Fruit fly (Drosophila melanogaster) whole organism, embryonic: ENCODE results near the gene CRAT.

ENCODE experiments used
- Aef1 ChIP-seq: fragments of 200-800 bp; sonication (Bioruptor generic); IDR thresholded peaks from 3 replicates; pipeline ENCODE4 v1.3.6; 2022; ENCODE audit warnings: missing biosample characterization, missing genetic modification characterization
- B-H1 ChIP-seq: fragments of 200-800 bp; sonication (Bioruptor generic); IDR thresholded peaks from 3 replicates; pipeline ENCODE4 v1.3.6; 2022; ENCODE audit warnings: missing biosample characterization, missing genetic modification characterization
- Blimp-1 ChIP-seq: fragments of 200-800 bp; sonication (Bioruptor generic); optimal IDR thresholded peaks from 3 replicates; lab custom pipeline; 2018; ENCODE audit warnings: missing biosample characterization, missing genetic modification characterization, mild to moderate bottlenecking, moderate library complexity, missing genetic modification reagents
- CG10654 ChIP-seq: fragments of 200-800 bp; sonication (Bioruptor generic); optimal IDR thresholded peaks from 2 replicates; lab custom pipeline; 2016; ENCODE audit warnings: missing biosample characterization, missing genetic modification characterization
- CG12071 ChIP-seq: fragments of 200-800 bp; sonication (Bioruptor generic); optimal IDR thresholded peaks from 3 replicates; lab custom pipeline; 2018; ENCODE audit warnings: missing biosample characterization, mild to moderate bottlenecking, missing genetic modification characterization
- CG12299 ChIP-seq: fragments of 200-800 bp; sonication (Bioruptor generic); optimal IDR thresholded peaks from 2 replicates; lab custom pipeline; 2018; ENCODE audit warnings: missing biosample characterization, mild to moderate bottlenecking, missing genetic modification characterization
- CG13424 ChIP-seq: fragments of 200-800 bp; sonication (Bioruptor generic); optimal IDR thresholded peaks from 2 replicates; lab custom pipeline; 2019; ENCODE audit warnings: missing biosample characterization, mild to moderate bottlenecking, missing genetic modification characterization, moderate library complexity
- CG16813 ChIP-seq: fragments of 200-800 bp; sonication (Bioruptor generic); IDR thresholded peaks from 3 replicates; pipeline ENCODE4 v1.3.6; 2022; ENCODE audit warnings: missing biosample characterization, missing genetic modification characterization; ENCODE audit not compliant: partially characterized antibody
- CG17612 ChIP-seq: fragments of 200-800 bp; sonication (Bioruptor generic); IDR thresholded peaks from 2 replicates; pipeline ENCODE4 v1.3.6; 2022; ENCODE audit warnings: missing biosample characterization, missing genetic modification characterization
- CG2129 ChIP-seq: fragments of 200-800 bp; sonication (Bioruptor generic); IDR thresholded peaks from 2 replicates; pipeline ENCODE4 v1.3.6; 2022; ENCODE audit warnings: missing biosample characterization, missing genetic modification characterization; ENCODE audit not compliant: partially characterized antibody
- CG2712 ChIP-seq: fragments of 200-800 bp; optimal IDR thresholded peaks from 3 replicates; lab custom pipeline; 2019; ENCODE audit warnings: missing biosample characterization, mild to moderate bottlenecking, missing genetic modification characterization, moderate library complexity
- CG2889 ChIP-seq: fragments of 200-800 bp; sonication (Bioruptor generic); IDR thresholded peaks from 3 replicates; pipeline ENCODE4 v1.3.6; 2022; ENCODE audit warnings: missing biosample characterization, missing genetic modification characterization
- CG30403 ChIP-seq: fragments of 200-800 bp; sonication (Bioruptor generic); optimal IDR thresholded peaks from 3 replicates; lab custom pipeline; 2016; ENCODE audit warnings: missing biosample characterization, missing genetic modification characterization
- CG31224 ChIP-seq: fragments of 200-800 bp; sonication (Bioruptor generic); IDR thresholded peaks from 2 replicates; pipeline ENCODE4 v1.3.6; 2022; ENCODE audit warnings: missing biosample characterization, missing genetic modification characterization
- CG4424 ChIP-seq: fragments of 200-800 bp; sonication (Bioruptor generic); optimal IDR thresholded peaks from 3 replicates; lab custom pipeline; 2016; ENCODE audit warnings: missing biosample characterization, missing genetic modification characterization
- CG4617 ChIP-seq: fragments of 200-800 bp; sonication (Bioruptor generic); optimal IDR thresholded peaks from 3 replicates; lab custom pipeline; 2016; ENCODE audit warnings: missing biosample characterization, missing genetic modification characterization, borderline replicate concordance
- CG4820 ChIP-seq: fragments of 200-800 bp; sonication (Bioruptor generic); optimal IDR thresholded peaks from 3 replicates; lab custom pipeline; 2016; ENCODE audit warnings: missing biosample characterization, missing genetic modification characterization
- CG4854 ChIP-seq: fragments of 200-800 bp; sonication (Bioruptor generic); optimal IDR thresholded peaks from 2 replicates; lab custom pipeline; 2016; ENCODE audit warnings: missing biosample characterization, missing genetic modification characterization, inconsistent platforms
- CG9727 ChIP-seq: fragments of 200-800 bp; sonication (Bioruptor generic); optimal IDR thresholded peaks from 3 replicates; lab custom pipeline; 2017; ENCODE audit warnings: missing biosample characterization, mild to moderate bottlenecking, missing genetic modification characterization
- D ChIP-seq, 2 experiments: fragments of 200-800 bp in 1 of 2; fragments of >200 bp in 1 of 2; sonication (Bioruptor generic) in 1 of 2; optimal IDR thresholded peaks; 2 replicates in 1 of 2; 3 replicates in 1 of 2; lab custom pipeline; 2017; ENCODE audit warnings: mild to moderate bottlenecking in 1 of 2, missing biosample characterization in 1 of 2, missing genetic modification characterization in 1 of 2, missing genetic modification reagents in 1 of 2
- D19A ChIP-seq: fragments of 200-800 bp; optimal IDR thresholded peaks from 3 replicates; lab custom pipeline; 2019; ENCODE audit warnings: missing biosample characterization, mild to moderate bottlenecking, missing genetic modification characterization, moderate library complexity
- Doc3 ChIP-seq: fragments of 200-800 bp; sonication (Bioruptor generic); IDR thresholded peaks from 3 replicates; pipeline ENCODE4 v1.3.6; 2022; ENCODE audit warnings: missing biosample characterization, missing genetic modification characterization; ENCODE audit not compliant: partially characterized antibody
- Dp ChIP-seq: fragments of 200-800 bp; sonication (Bioruptor generic); optimal IDR thresholded peaks from 2 replicates; lab custom pipeline; 2018; ENCODE audit warnings: missing biosample characterization, mild to moderate bottlenecking, missing genetic modification characterization, moderate library complexity
- E2f2 ChIP-seq: fragments of 200-800 bp; sonication (Bioruptor generic); IDR thresholded peaks from 2 replicates; pipeline ENCODE4 v1.3.6; 2022; ENCODE audit warnings: missing biosample characterization, missing genetic modification characterization
- Ets65A ChIP-seq: fragments of 200-800 bp; sonication (Bioruptor generic); peaks from one replicate; lab custom pipeline; 2016; ENCODE audit warnings: missing biosample characterization, missing genetic modification characterization
- Hand ChIP-seq: fragments of 200-800 bp; sonication (Bioruptor generic); optimal IDR thresholded peaks from 2 replicates; lab custom pipeline; 2017; ENCODE audit warnings: mild to moderate bottlenecking, missing biosample characterization, missing genetic modification reagents, missing genetic modification characterization
- Meics ChIP-seq: fragments of 200-800 bp; sonication (Bioruptor generic); optimal IDR thresholded peaks from 2 replicates; lab custom pipeline; 2017; ENCODE audit warnings: missing biosample characterization, mild to moderate bottlenecking, missing genetic modification characterization
- Pdp1 ChIP-seq, 2 experiments: fragments of 200-800 bp; sonication (Bioruptor generic); optimal IDR thresholded peaks; 3 replicates each; lab custom pipeline; 2016; ENCODE audit warnings: missing biosample characterization in 2 of 2, missing genetic modification characterization in 2 of 2, mild to moderate bottlenecking in 1 of 2, moderate library complexity in 1 of 2
- Ptx1 ChIP-seq: fragments of 200-800 bp; sonication (Bioruptor generic); IDR thresholded peaks from 2 replicates; pipeline ENCODE4 v1.3.6; 2022; ENCODE audit warnings: missing biosample characterization, missing genetic modification characterization
- Side ChIP-seq: fragments of 200-800 bp; sonication (Bioruptor generic); optimal IDR thresholded peaks from 2 replicates; lab custom pipeline; 2016; ENCODE audit warnings: missing biosample characterization, missing genetic modification characterization
- Ssrp ChIP-seq: fragments of 200-800 bp; sonication (Bioruptor generic); optimal IDR thresholded peaks from 2 replicates; lab custom pipeline; 2018; ENCODE audit warnings: missing biosample characterization, mild to moderate bottlenecking, missing genetic modification characterization, moderate library complexity
- Taf1 ChIP-seq: fragments of 200-800 bp; sonication (Bioruptor generic); IDR thresholded peaks from 2 replicates; pipeline ENCODE4 v1.3.6; 2022; ENCODE audit warnings: missing biosample characterization, missing genetic modification characterization
- cg ChIP-seq: fragments of 200-800 bp; sonication (Bioruptor generic); optimal IDR thresholded peaks from 3 replicates; lab custom pipeline; 2019; ENCODE audit warnings: missing biosample characterization, mild to moderate bottlenecking, missing genetic modification characterization, moderate library complexity
- crol ChIP-seq: fragments of 200-800 bp; sonication (Bioruptor generic); IDR thresholded peaks from 2 replicates; pipeline ENCODE4 v1.3.6; 2022; ENCODE audit warnings: missing biosample characterization, missing genetic modification characterization
- dati ChIP-seq: fragments of 200-800 bp; sonication (Bioruptor generic); IDR thresholded peaks from 2 replicates; pipeline ENCODE4 v1.3.6; 2022; ENCODE audit warnings: missing biosample characterization, missing genetic modification characterization
- fd96Cb ChIP-seq: fragments of 200-800 bp; sonication (Bioruptor generic); optimal IDR thresholded peaks from 2 replicates; lab custom pipeline; 2018; ENCODE audit warnings: missing biosample characterization, mild to moderate bottlenecking, missing genetic modification characterization, moderate library complexity
- gt ChIP-seq: fragments of 200-800 bp; sonication (Bioruptor generic); IDR thresholded peaks from 2 replicates; pipeline ENCODE4 v1.3.6; 2022; ENCODE audit warnings: missing biosample characterization, missing genetic modification characterization
- jumu ChIP-seq: fragments of 200-800 bp; sonication (Bioruptor generic); optimal IDR thresholded peaks from 3 replicates; lab custom pipeline; 2016; ENCODE audit warnings: missing biosample characterization, missing genetic modification characterization
- knrl ChIP-seq: fragments of 200-800 bp; sonication (Bioruptor generic); IDR thresholded peaks from 3 replicates; pipeline ENCODE4 v1.3.6; 2022; ENCODE audit warnings: missing biosample characterization, missing genetic modification characterization; ENCODE audit not compliant: partially characterized antibody
- peb ChIP-seq: fragments of 200-800 bp; sonication (Bioruptor generic); IDR thresholded peaks from 2 replicates; pipeline ENCODE4 v1.3.6; 2022; ENCODE audit warnings: missing biosample characterization, missing genetic modification characterization
- pho ChIP-seq: fragments of 200-800 bp; sonication (Bioruptor generic); optimal IDR thresholded peaks from 2 replicates; lab custom pipeline; 2016; ENCODE audit warnings: missing biosample characterization, missing genetic modification characterization
- phol ChIP-seq: fragments of 200-800 bp; sonication (Bioruptor generic); optimal IDR thresholded peaks from 3 replicates; lab custom pipeline; 2018; ENCODE audit warnings: missing biosample characterization, mild to moderate bottlenecking, missing genetic modification characterization, moderate library complexity
- sima ChIP-seq: fragments of 200-800 bp; sonication (Bioruptor generic); optimal IDR thresholded peaks from 2 replicates; lab custom pipeline; 2016; ENCODE audit warnings: missing biosample characterization, missing genetic modification characterization
- sr ChIP-seq: fragments of 200-800 bp; sonication (Bioruptor generic); IDR thresholded peaks from 3 replicates; pipeline ENCODE4 v1.3.6; 2022; ENCODE audit warnings: missing biosample characterization, missing genetic modification characterization
- sug ChIP-seq: fragments of 200-800 bp; optimal IDR thresholded peaks from 2 replicates; lab custom pipeline; 2019; ENCODE audit warnings: missing biosample characterization, mild to moderate bottlenecking, missing genetic modification characterization, moderate library complexity
- toy ChIP-seq: fragments of 200-800 bp; sonication (Bioruptor generic); IDR thresholded peaks from 2 replicates; pipeline ENCODE4 v1.3.6; 2022; ENCODE audit warnings: missing biosample characterization, missing genetic modification characterization
- unpg ChIP-seq: fragments of 200-800 bp; sonication (Bioruptor generic); optimal IDR thresholded peaks from 3 replicates; lab custom pipeline; 2018; ENCODE audit warnings: missing biosample characterization, mild to moderate bottlenecking, missing genetic modification characterization, moderate library complexity
- vfl ChIP-seq: fragments of 200-800 bp; sonication (Bioruptor generic); optimal IDR thresholded peaks from 2 replicates; lab custom pipeline; 2016; ENCODE audit warnings: missing biosample characterization, missing genetic modification characterization

CRAT gene

dm6 chr3R:6352436-6352835, 23.4 kb downstream of the CRAT start:
- TF ChIP-seq crol (GFP tag; lab: Robert Waterston, UW), result peak; percentile 55; the same call in 1 of the 2 replicates
- TF ChIP-seq CG12071 (GFP tag; lab: Kevin White, UChicago), result no peak
- no peak for TF ChIP-seq jumu (GFP tag; lab: Kevin White, UChicago)
- TF ChIP-seq Ets65A (GFP tag; lab: Kevin White, UChicago), result peak; percentile 46
- TF ChIP-seq E2f2 (GFP tag; lab: Robert Waterston, UW), result no peak
- no peak for TF ChIP-seq dati (GFP tag; lab: Robert Waterston, UW)
- TF ChIP-seq sr (GFP tag; lab: Robert Waterston, UW), result peak; percentile 71; the same call in 2 of the 3 replicates
- no peak for TF ChIP-seq CG10654 (GFP tag; lab: Kevin White, UChicago)
- TF ChIP-seq CG4617 (GFP tag; lab: Kevin White, UChicago), result no peak
- TF ChIP-seq CG16813 (GFP tag; lab: Robert Waterston, UW), result no peak
- TF ChIP-seq CG17612, result no peak
- no peak for TF ChIP-seq pho
- TF ChIP-seq Hand (GFP tag; lab: Kevin White, UChicago), result no peak
- TF ChIP-seq CG31224, result peak; percentile 51; the same call in 1 of the 2 replicates
- TF ChIP-seq B-H1 (GFP tag; lab: Robert Waterston, UW), result no peak
- TF ChIP-seq CG4424, result no peak
- TF ChIP-seq, all 482 proteins: peak for 4

- TF ChIP-seq CG2889 (no peak), CG4820 (GFP tag; lab: Kevin White, UChicago) (peak; percentile 77), CG2129 (no peak), CG9727 (GFP tag; lab: Kevin White, UChicago) (peak; percentile 2), phol (tag; lab: Kevin White, UChicago) (peak; percentile 45), Side (no peak), D19A (tag; lab: Kevin White, UChicago) (peak; percentile 33), toy (GFP tag; lab: Robert Waterston, UW) (no peak), vfl (GFP tag; lab: Kevin White, UChicago) (no peak), Ssrp (tag; lab: Kevin White, UChicago) (peak; percentile 21), sug (tag; lab: Kevin White, UChicago) (peak; percentile 7), Doc3 (no peak), cg (GFP tag; lab: Kevin White, UChicago) (peak; percentile 50), knrl (GFP tag; lab: Robert Waterston, UW) (no peak), Meics (GFP tag; lab: Kevin White, UChicago) (peak; percentile 41), crol (GFP tag; lab: Robert Waterston, UW) (peak; percentile 75), Taf1 (no peak), CG12299 (peak; percentile 13), Aef1 (GFP tag; lab: Robert Waterston, UW) (no peak), CG2712 (tag; lab: Kevin White, UChicago) (peak; percentile 51), sima (GFP tag; lab: Kevin White, UChicago) (no peak), CG4854 (no peak), peb (GFP tag; lab: Robert Waterston, UW) (no peak), Blimp-1 (GFP tag; lab: Kevin White, UChicago) (peak; percentile 46), Ptx1 (GFP tag; lab: Robert Waterston, UW) (no peak), D (optimal IDR thresholded peaks at IDR 0.05; lab: Kevin White, UChicago) (no peak), D (GFP tag; optimal IDR thresholded peaks at IDR 0.05; lab: Kevin White, UChicago) (peak; percentile 44), Pdp1 (GFP tag; optimal IDR thresholded peaks at IDR 0.05; lab: Kevin White, UChicago) (peak in 1 of 2 experiments; percentile 22), CG13424 (tag; lab: Kevin White, UChicago) (peak; percentile 56), fd96Cb (tag; lab: Kevin White, UChicago) (no peak), gt (GFP tag; lab: Robert Waterston, UW) (no peak), CG30403 (GFP tag; lab: Kevin White, UChicago) (peak; percentile 13), Dp (GFP tag; lab: Kevin White, UChicago) (no peak), CG4424 (peak; percentile 38), unpg (GFP tag; lab: Kevin White, UChicago) (peak; percentile 32)
These were observed 24.0 kb downstream of the CRAT start for dm6 chr3R:6351696-6352378.
